Fruit fly (Drosophila melanogaster) whole organism, embryonic: ENCODE results near the gene CG15767.

Experiments
- Bdp1 ChIP-seq: fragments of 200-800 bp; sonication (Bioruptor generic); optimal IDR thresholded peaks from 3 replicates; lab custom pipeline; 2016; ENCODE audit warnings: missing biosample characterization, missing genetic modification characterization
- Blimp-1 ChIP-seq: fragments of 200-800 bp; sonication (Bioruptor generic); optimal IDR thresholded peaks from 3 replicates; lab custom pipeline; 2018; ENCODE audit warnings: missing biosample characterization, missing genetic modification characterization, mild to moderate bottlenecking, moderate library complexity, missing genetic modification reagents
- CG12769 ChIP-seq: fragments of 200-800 bp; sonication (Bioruptor generic); optimal IDR thresholded peaks from 2 replicates; lab custom pipeline; 2019; ENCODE audit warnings: missing biosample characterization, mild to moderate bottlenecking, missing genetic modification characterization, moderate library complexity
- CG13775 ChIP-seq: fragments of 200-800 bp; sonication (Bioruptor generic); optimal IDR thresholded peaks from 3 replicates; lab custom pipeline; 2017; ENCODE audit warnings: missing biosample characterization, mild to moderate bottlenecking, missing genetic modification characterization
- CG14441 ChIP-seq: fragments of 200-800 bp; sonication (Bioruptor generic); IDR thresholded peaks from 2 replicates; pipeline ENCODE4 v1.3.6; 2022; ENCODE audit warnings: missing biosample characterization, missing genetic modification characterization
- CG16779 ChIP-seq: fragments of 200-800 bp; sonication (Bioruptor generic); IDR thresholded peaks from 2 replicates; pipeline ENCODE4 v1.3.6; 2022; ENCODE audit warnings: missing biosample characterization, missing genetic modification characterization
- CG4617 ChIP-seq: fragments of 200-800 bp; sonication (Bioruptor generic); optimal IDR thresholded peaks from 3 replicates; lab custom pipeline; 2016; ENCODE audit warnings: missing biosample characterization, missing genetic modification characterization, borderline replicate concordance
- H2.0 ChIP-seq: fragments of 200-800 bp; sonication (Bioruptor generic); IDR thresholded peaks from 2 replicates; pipeline ENCODE4 v1.3.6; 2022; ENCODE audit warnings: missing biosample characterization, missing genetic modification characterization
- Lpt ChIP-seq: fragments of >200 bp; optimal IDR thresholded peaks from 2 replicates; lab custom pipeline; 2018; ENCODE audit warnings: missing biosample characterization, missing genetic modification characterization
- Ravus ChIP-seq: fragments of 200-800 bp; sonication (Bioruptor generic); IDR thresholded peaks from 2 replicates; pipeline ENCODE4 v1.3.6; 2022; ENCODE audit warnings: missing biosample characterization, missing genetic modification characterization
- dati ChIP-seq: fragments of 200-800 bp; sonication (Bioruptor generic); IDR thresholded peaks from 2 replicates; pipeline ENCODE4 v1.3.6; 2022; ENCODE audit warnings: missing biosample characterization, missing genetic modification characterization
- kah ChIP-seq: fragments of 200-800 bp; sonication (Bioruptor generic); optimal IDR thresholded peaks from 2 replicates; lab custom pipeline; 2018; ENCODE audit warnings: missing biosample characterization, mild to moderate bottlenecking, missing genetic modification characterization
- psq ChIP-seq: fragments of 200-800 bp; sonication (Bioruptor generic); optimal IDR thresholded peaks from 2 replicates; lab custom pipeline; 2017; ENCODE audit warnings: missing biosample characterization, missing genetic modification characterization
- slou ChIP-seq: fragments of 200-800 bp; sonication (Bioruptor generic); optimal IDR thresholded peaks from 3 replicates; lab custom pipeline; 2016; ENCODE audit warnings: missing biosample characterization, missing genetic modification characterization

DNA sequence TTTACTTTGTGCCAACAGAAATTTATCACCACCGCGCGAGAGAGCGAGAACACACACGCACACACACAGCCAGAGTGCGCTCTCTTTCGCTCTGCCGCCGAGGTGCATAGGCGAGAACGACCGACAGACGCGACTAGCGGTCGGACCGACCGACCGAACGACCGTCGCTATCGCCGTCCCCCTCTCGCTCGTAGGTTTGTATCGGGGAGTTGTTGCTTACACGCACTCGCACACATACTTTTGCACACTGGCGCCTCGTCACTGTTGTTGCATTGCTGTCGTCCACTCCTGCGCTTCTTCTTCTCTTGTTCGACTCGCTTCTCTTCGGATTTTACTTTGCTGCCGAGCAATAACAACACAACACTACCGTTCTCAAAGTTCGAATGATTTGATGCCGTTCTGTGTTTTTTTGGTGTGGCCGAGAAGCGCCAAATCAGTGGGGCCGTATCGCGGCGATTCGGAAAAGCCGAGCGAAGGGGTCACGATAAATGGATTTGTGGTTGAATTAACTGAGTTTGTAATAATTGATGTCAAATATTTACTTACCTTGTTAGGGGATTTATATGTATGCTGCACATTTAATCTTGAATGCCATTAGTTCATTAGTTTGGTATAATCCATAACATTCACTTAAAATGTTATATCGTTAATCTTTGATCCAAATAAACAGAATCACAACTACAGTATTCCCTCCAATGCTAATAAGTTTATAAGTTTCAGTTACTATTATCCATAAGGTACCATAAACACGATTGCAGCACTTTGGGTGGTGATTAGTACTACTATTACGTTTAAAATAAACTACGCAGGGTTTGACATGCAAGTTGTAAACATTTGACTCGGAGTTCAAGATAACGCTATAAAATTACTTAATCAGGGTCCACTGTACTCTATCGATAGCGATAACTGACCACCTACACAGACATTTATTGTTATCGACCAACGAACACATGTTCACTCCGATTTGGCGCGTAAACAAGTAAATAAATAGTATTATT, 42.1 kb upstream of the CG15767 start, which contains the start of the genes IntS6 and Rtel1:
- TF ChIP-seq Ravus (GFP tag; lab: Robert Waterston, UW) (peak; percentile 69), CG14441 (peak; percentile 89), psq (GFP tag; lab: Kevin White, UChicago) (peak; percentile 54), CG12769 (peak; percentile 96), Bdp1 (GFP tag; lab: Kevin White, UChicago) (peak; percentile 75), dati (GFP tag; lab: Robert Waterston, UW) (peak; percentile 77), slou (GFP tag; lab: Kevin White, UChicago) (peak; percentile 79), CG4617 (peak; percentile 74), Lpt (GFP tag; lab: Kevin White, UChicago) (no peak), kah (GFP tag; lab: Kevin White, UChicago) (peak; percentile 57), CG13775 (peak; percentile 86), Blimp-1 (peak; percentile 77), H2.0 (GFP tag; lab: Robert Waterston, UW) (peak; percentile 87), CG16779 (GFP tag; lab: Robert Waterston, UW) (peak; percentile 81)
